Fruit fly (Drosophila melanogaster) whole organism, adult: ENCODE data around the gene Tdrd3.

Experiments used
- CG11617 ChIP-seq: fragments of 200-800 bp; sonication (Bioruptor generic); optimal IDR thresholded peaks from 2 replicates; lab custom pipeline; 2017; ENCODE audit warnings: mild to moderate bottlenecking, missing biosample characterization, missing genetic modification reagents, missing genetic modification characterization
- CG12768 ChIP-seq: fragments of 200-800 bp; sonication (Bioruptor generic); optimal IDR thresholded peaks from 2 replicates; lab custom pipeline; 2017; ENCODE audit warnings: missing biosample characterization, missing genetic modification characterization, mild to moderate bottlenecking, moderate library complexity, missing genetic modification reagents
- CG14711 ChIP-seq: fragments of 200-800 bp; sonication (Bioruptor generic); optimal IDR thresholded peaks from 2 replicates; lab custom pipeline; 2018; ENCODE audit warnings: missing biosample characterization, mild to moderate bottlenecking, missing genetic modification characterization, moderate library complexity
- CG1620 ChIP-seq: fragments of 200-800 bp; sonication (Bioruptor generic); optimal IDR thresholded peaks from 2 replicates; lab custom pipeline; 2016; ENCODE audit warnings: missing biosample characterization, missing genetic modification characterization
- CG33017 ChIP-seq: fragments of 200-800 bp; sonication (Bioruptor generic); optimal IDR thresholded peaks from 2 replicates; lab custom pipeline; 2018; ENCODE audit warnings: missing biosample characterization, mild to moderate bottlenecking, missing genetic modification characterization, moderate library complexity
- CG5204 ChIP-seq: fragments of 200-800 bp; sonication (Bioruptor generic); optimal IDR thresholded peaks from 2 replicates; lab custom pipeline; 2016; ENCODE audit warnings: missing biosample characterization, missing genetic modification characterization
- CG7045 ChIP-seq: fragments of 200-800 bp; sonication (Bioruptor generic); optimal IDR thresholded peaks from 2 replicates; lab custom pipeline; 2017; ENCODE audit warnings: missing biosample characterization, mild to moderate bottlenecking, missing genetic modification characterization
- CG7101 ChIP-seq: fragments of 200-800 bp; sonication (Bioruptor generic); optimal IDR thresholded peaks from 2 replicates; lab custom pipeline; 2018; ENCODE audit warnings: missing biosample characterization, mild to moderate bottlenecking, missing genetic modification characterization, moderate library complexity
- Clk ChIP-seq: fragments of 200-800 bp; sonication (Bioruptor generic); optimal IDR thresholded peaks from 2 replicates; lab custom pipeline; 2017; ENCODE audit warnings: missing biosample characterization, missing genetic modification characterization
- Crg-1 ChIP-seq: fragments of 200-800 bp; sonication (Bioruptor generic); optimal IDR thresholded peaks from 2 replicates; lab custom pipeline; 2016; ENCODE audit warnings: missing biosample characterization, missing genetic modification characterization
- Hr96 ChIP-seq: fragments of 200-800 bp; sonication (Bioruptor generic); optimal IDR thresholded peaks from 2 replicates; lab custom pipeline; 2016; ENCODE audit warnings: missing biosample characterization, missing genetic modification characterization
- Mnt ChIP-seq: fragments of 200-800 bp; sonication (Bioruptor generic); optimal IDR thresholded peaks from 2 replicates; lab custom pipeline; 2016; ENCODE audit warnings: missing biosample characterization, mild to moderate bottlenecking, missing genetic modification characterization
- bab1 ChIP-seq: fragments of 200-800 bp; sonication (Bioruptor generic); optimal IDR thresholded peaks from 3 replicates; lab custom pipeline; 2019; ENCODE audit warnings: missing biosample characterization, mild to moderate bottlenecking, missing genetic modification characterization, moderate library complexity
- cic ChIP-seq: fragments of 200-800 bp; sonication (Bioruptor generic); optimal IDR thresholded peaks from 2 replicates; lab custom pipeline; 2017; ENCODE audit warnings: missing biosample characterization, mild to moderate bottlenecking, missing genetic modification characterization, moderate library complexity
- cnc ChIP-seq, 2 experiments: fragments of >200 bp; optimal IDR thresholded peaks; 2 replicates each; lab custom pipeline; 2017
- kay ChIP-seq: fragments of 200-800 bp; sonication (Bioruptor generic); peaks from one replicate; lab custom pipeline; 2016; ENCODE audit warnings: missing biosample characterization, missing genetic modification characterization, borderline replicate concordance
- ovo ChIP-seq: fragments of 200-800 bp; sonication (Bioruptor generic); optimal IDR thresholded peaks from 2 replicates; lab custom pipeline; 2016; ENCODE audit warnings: missing biosample characterization, missing genetic modification characterization
- pad ChIP-seq: fragments of 200-800 bp; sonication (Bioruptor generic); optimal IDR thresholded peaks from 3 replicates; lab custom pipeline; 2017; ENCODE audit warnings: missing biosample characterization, missing genetic modification characterization, mild to moderate bottlenecking, moderate library complexity, missing genetic modification reagents
- tj ChIP-seq: fragments of 200-800 bp; sonication (Bioruptor generic); optimal IDR thresholded peaks from 3 replicates; lab custom pipeline; 2017; ENCODE audit warnings: missing biosample characterization, mild to moderate bottlenecking, missing genetic modification characterization, moderate library complexity
- toe ChIP-seq: fragments of 200-800 bp; sonication (Bioruptor generic); optimal IDR thresholded peaks from 2 replicates; lab custom pipeline; 2016; ENCODE audit warnings: missing biosample characterization, missing genetic modification characterization

The Tdrd3 gene

DNA sequence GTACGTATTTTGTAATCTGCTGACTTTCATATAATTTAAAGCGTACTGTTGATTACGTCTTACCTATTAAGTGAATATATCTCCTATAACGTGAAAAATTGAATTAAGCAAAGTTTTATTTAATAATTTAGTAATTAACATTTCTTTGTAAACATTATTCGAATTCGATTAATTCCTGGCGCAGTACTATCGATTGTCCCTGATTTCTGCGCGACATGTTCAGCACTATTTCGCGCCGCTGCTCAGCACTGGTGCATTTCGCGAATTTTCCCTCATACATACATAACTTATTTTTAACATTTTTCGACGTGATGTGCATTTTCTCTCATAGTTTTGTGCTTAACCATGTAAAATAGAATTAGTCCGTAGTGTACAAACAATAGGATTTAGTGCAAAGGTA lies 3.1 kb downstream of the Tdrd3 start, which contains the start of gene Helz:
Gene Helz (plus strand): TSS at position 260 of the 400 bp plus-strand sequence.
- TF ChIP-seq CG14711 (tag; lab: Kevin White, UChicago) (peak; percentile 25), ovo (no peak), CG7101 (tag; lab: Kevin White, UChicago) (peak; percentile 66), pad (GFP tag; lab: Kevin White, UChicago) (no peak), CG1620 (peak; percentile 77), Mnt (GFP tag; lab: Kevin White, UChicago) (peak; percentile 6), bab1 (no peak), CG33017 (tag; lab: Kevin White, UChicago) (peak; percentile 22)

DNA sequence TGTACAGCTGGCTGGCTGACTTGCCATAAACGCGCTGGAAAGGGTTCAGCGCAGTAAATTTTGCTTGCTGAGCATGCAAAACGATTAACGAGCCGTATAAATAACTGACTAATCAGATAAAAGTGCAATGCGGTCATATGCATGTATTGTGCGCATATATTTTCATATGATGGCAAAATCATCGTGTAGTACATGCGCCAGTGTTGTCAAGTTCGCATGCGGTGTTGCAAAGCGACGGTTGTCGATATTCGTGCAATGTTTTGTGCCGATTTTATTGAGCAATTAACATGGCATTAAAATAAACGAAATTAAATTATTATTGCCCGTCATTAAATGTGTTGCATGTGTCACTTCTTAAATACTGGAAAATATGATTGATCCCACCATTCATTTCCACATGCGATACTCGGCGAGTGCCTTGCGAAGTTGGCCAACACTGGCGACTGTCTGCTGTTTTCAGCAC lies 3.6 kb downstream of the Tdrd3 start:
- TF ChIP-seq CG7101 (tag; lab: Kevin White, UChicago) (peak; percentile 90), CG14711 (tag; lab: Kevin White, UChicago) (peak; percentile 83), Clk (GFP tag; lab: Kevin White, UChicago) (peak; percentile 87), ovo (peak; percentile 90), CG7045 (peak; percentile 84), toe (GFP tag; lab: Kevin White, UChicago) (peak; percentile 93), CG12768 (GFP tag; lab: Kevin White, UChicago) (peak; percentile 96), Crg-1 (GFP tag; lab: Kevin White, UChicago) (peak; percentile 97), Hr96 (GFP tag; lab: Kevin White, UChicago) (peak; percentile 95), CG1620 (peak; percentile 97), pad (GFP tag; lab: Kevin White, UChicago) (peak; percentile 82), kay (no peak), cnc (optimal IDR thresholded peaks at IDR 0.05; lab: Kevin White, UChicago) (no peak), CG33017 (tag; lab: Kevin White, UChicago) (peak; percentile 75), CG5204 (peak; percentile 93), tj (GFP tag; lab: Kevin White, UChicago) (peak; percentile 88), bab1 (peak; percentile 74), Mnt (GFP tag; lab: Kevin White, UChicago) (peak; percentile 91), cic (GFP tag; lab: Kevin White, UChicago) (peak; percentile 68), CG11617 (GFP tag; lab: Kevin White, UChicago) (peak; percentile 79)

DNA sequence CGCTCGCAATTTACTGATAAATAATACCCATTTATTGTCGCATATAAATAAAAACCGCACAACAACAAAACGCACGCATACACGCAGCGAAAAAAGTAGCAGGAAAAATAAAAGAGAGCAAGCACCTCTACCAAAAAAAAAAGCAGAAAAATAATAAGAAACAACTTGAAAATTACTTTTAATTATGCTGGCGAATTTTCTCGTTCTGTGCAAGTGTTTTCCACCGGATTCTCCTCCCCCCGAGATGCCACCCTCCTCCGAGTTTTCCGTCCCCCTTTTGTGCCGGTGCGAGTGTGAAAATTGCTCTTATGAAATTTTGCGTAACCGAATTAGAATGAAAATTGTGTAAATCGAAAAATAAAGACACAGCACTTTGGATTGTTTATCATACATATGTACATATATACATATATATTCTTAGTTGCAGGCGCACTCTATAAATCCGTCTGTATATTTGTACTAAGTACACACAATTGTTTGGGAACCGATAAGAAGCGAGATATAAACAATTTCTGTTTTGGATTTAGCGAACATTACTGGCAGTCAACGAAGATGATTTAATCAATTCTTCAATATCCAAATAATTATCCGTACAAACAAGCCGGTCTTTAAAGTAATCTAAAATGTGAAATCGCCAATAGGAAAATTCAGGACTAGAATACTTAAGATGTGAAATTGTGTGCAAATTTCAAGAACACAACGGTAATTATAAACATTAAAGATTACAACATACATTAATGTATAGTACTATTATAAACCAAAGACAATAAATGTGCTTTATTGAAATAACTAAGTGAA lies 4.5 kb downstream of the Tdrd3 start:
- TF ChIP-seq Crg-1 (GFP tag; lab: Kevin White, UChicago): no peak
- no peak for TF ChIP-seq pad (GFP tag; lab: Kevin White, UChicago)
- no peak for TF ChIP-seq tj (GFP tag; lab: Kevin White, UChicago)
- TF ChIP-seq CG33017 (tag; lab: Kevin White, UChicago): no peak
- no peak for TF ChIP-seq ovo
- TF ChIP-seq cic (GFP tag; lab: Kevin White, UChicago): no peak
- no peak for TF ChIP-seq CG1620

DNA sequence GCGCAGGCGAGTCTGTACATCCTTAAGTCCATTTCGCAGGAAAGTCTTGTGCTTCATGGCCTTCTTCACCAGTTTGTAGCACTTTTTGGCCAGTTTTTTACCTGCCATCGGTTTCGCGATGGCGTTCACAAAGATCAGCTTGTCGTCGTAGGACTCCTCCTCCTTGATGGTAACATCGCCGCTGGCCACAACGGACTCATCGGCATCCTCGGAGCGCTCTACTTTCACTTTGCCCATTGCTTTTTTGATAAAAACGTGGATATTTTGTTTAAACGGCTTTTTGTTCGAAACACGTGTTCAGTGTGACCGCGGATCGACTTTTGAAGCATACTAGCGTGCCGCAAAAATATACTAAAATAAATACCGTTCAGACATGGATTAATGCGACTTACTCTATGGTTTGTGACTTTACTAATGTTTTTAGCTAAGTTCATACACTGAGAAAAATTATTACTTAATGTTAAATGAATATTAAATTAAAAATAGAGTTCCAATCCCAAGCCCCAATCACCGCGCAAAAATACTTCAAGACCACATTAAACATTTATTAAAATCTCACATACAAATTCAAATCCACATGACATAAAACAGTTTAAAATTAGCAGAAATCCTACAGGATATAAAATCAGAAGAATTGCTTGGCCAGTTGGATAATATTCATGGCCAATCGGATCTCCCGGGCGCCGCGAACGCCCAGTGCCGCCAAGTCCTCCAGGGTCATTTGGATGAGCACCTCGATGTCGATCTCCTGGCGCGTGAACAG lies 15.4 kb downstream of the Tdrd3 start, which contains the start of gene NHP2:
Gene NHP2 (minus strand): TSS at position 315 of the 763 bp plus-strand sequence.
- TF ChIP-seq Crg-1 (GFP tag; lab: Kevin White, UChicago) (no peak), kay (no peak), CG14711 (tag; lab: Kevin White, UChicago) (peak; percentile 69), CG33017 (tag; lab: Kevin White, UChicago) (peak; percentile 76), CG11617 (GFP tag; lab: Kevin White, UChicago) (peak; percentile 72), CG1620 (peak; percentile 43), cnc (optimal IDR thresholded peaks at IDR 0.05; lab: Kevin White, UChicago) (no peak), toe (GFP tag; lab: Kevin White, UChicago) (no peak), CG7101 (tag; lab: Kevin White, UChicago) (peak; percentile 72), CG12768 (GFP tag; lab: Kevin White, UChicago) (peak; percentile 52), bab1 (peak; percentile 67), Clk (GFP tag; lab: Kevin White, UChicago) (no peak), tj (GFP tag; lab: Kevin White, UChicago) (peak; percentile 42), Hr96 (GFP tag; lab: Kevin White, UChicago) (peak; percentile 27), pad (GFP tag; lab: Kevin White, UChicago) (peak; percentile 4), Mnt (GFP tag; lab: Kevin White, UChicago) (peak; percentile 98), CG7045 (peak; percentile 67)

DNA sequence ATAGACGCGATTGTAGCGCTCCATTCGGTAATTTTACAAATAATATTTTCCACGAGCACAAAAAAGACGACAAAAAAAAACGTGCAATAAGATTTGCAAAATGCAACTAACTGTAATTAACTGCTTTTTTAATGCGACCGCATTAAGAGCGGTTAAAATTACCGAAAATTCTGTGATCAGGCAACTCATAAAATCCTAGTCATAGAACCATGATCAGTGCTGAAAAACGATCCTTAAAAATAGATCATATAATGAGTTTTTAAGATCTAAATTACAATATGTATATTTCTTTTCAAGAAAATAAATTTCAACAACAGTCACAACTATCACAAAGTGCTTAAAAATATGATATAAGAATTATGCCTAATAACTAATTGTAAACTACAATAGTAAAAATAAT lies 16.6 kb downstream of the Tdrd3 start, which contains the start of gene gnu:
Gene gnu (minus strand): TSS at position 125 of the 400 bp plus-strand sequence.
- TF ChIP-seq ovo: peak; percentile 17
- no peak for TF ChIP-seq kay
- TF ChIP-seq cnc (optimal IDR thresholded peaks at IDR 0.05; lab: Kevin White, UChicago): no peak
- no peak for TF ChIP-seq CG12768 (GFP tag; lab: Kevin White, UChicago)
- no peak for TF ChIP-seq CG7101 (tag; lab: Kevin White, UChicago)
